Worm (Caenorhabditis elegans): ENCODE measurements around the gene T13B5.9.

T13B5.9 gene

ce11 chrII:1138618-1139017 lies 34.3 kb upstream of the T13B5.9 start (continued):
- TF ChIP-seq R02D3.7 (tag; optimal IDR thresholded peaks at IDR 0.05) (no peak), skn-1 (tag; optimal IDR thresholded peaks at IDR 0.05) (no peak), hlh-30 (tag; optimal IDR thresholded peaks at IDR 0.05; ENCODE audit: insufficient read depth) (no peak), dmd-6 (GFP tag; IDR thresholded peaks at IDR 0.05) (peak; percentile 51; the same call in 1 of the 2 replicates), rbr-2 (tag; optimal IDR thresholded peaks at IDR 0.05) (no peak), madf-5 (GFP tag; IDR thresholded peaks at IDR 0.05) (no peak), nhr-10 (tag; optimal IDR thresholded peaks at IDR 0.05) (no peak), lin-13 (GFP tag; optimal IDR thresholded peaks at IDR 0.05) (no peak), hlh-11 (tag; optimal IDR thresholded peaks at IDR 0.05) (peak; percentile 29), F37D6.2 (tag; optimal IDR thresholded peaks at IDR 0.05) (no peak), tra-1 (GFP tag; IDR thresholded peaks at IDR 0.05) (0 out of 2 replicates have a peak, but pooled peaks have one; percentile 11), mxl-3 (GFP tag; optimal IDR thresholded peaks at IDR 0.05) (no peak), aha-1 (tag) (peak; percentile 37), dmd-8 (GFP tag; IDR thresholded peaks at IDR 0.05) (no peak), ama-1 (optimal IDR thresholded peaks at IDR 0.05) (no peak), nhr-102 (tag; optimal IDR thresholded peaks at IDR 0.05) (no peak), ceh-20 (GFP tag; IDR thresholded peaks at IDR 0.05) (no peak), mdt-29 (GFP tag; IDR thresholded peaks at IDR 0.05) (no peak), lim-7 (GFP tag; IDR thresholded peaks at IDR 0.05) (no peak), ZK337.2 (GFP tag; IDR thresholded peaks at IDR 0.05) (no peak), saeg-2 (GFP tag; IDR thresholded peaks at IDR 0.05) (no peak), arid-1 (GFP tag; conservative IDR thresholded peaks at IDR 0.05) (no peak), ces-1 (GFP tag; optimal IDR thresholded peaks at IDR 0.05) (no peak), sdz-12 (GFP tag; optimal IDR thresholded peaks at IDR 0.05) (no peak), pqm-1 (tag; optimal IDR thresholded peaks at IDR 0.05) (peak; percentile 62), jun-1 (tag; optimal IDR thresholded peaks at IDR 0.05) (no peak), set-16 (GFP tag; IDR thresholded peaks at IDR 0.05) (no peak), T26A8.4 (GFP tag; IDR thresholded peaks at IDR 0.05) (no peak), lin-1 (GFP tag; IDR thresholded peaks at IDR 0.05) (no peak), ceh-82 (tag; optimal IDR thresholded peaks at IDR 0.05) (no peak), unc-130 (GFP tag; optimal IDR thresholded peaks at IDR 0.05) (no peak), dpl-1 (GFP tag; optimal IDR thresholded peaks at IDR 0.05) (no peak), nhr-76 (tag; optimal IDR thresholded peaks at IDR 0.05) (no peak), zfp-2 (tag; optimal IDR thresholded peaks at IDR 0.05) (no peak), ceh-44 (GFP tag; IDR thresholded peaks at IDR 0.05) (no peak), mep-1 (tag; optimal IDR thresholded peaks at IDR 0.05) (no peak), zip-11 (GFP tag; IDR thresholded peaks at IDR 0.05) (no peak), zip-2 (tag; optimal IDR thresholded peaks at IDR 0.05) (no peak), D1046.2 (GFP tag; IDR thresholded peaks at IDR 0.05) (no peak), duxl-1 (tag; optimal IDR thresholded peaks at IDR 0.05; ENCODE audit: poor library complexity) (no peak), nhr-237 (tag; optimal IDR thresholded peaks at IDR 0.05) (no peak), ztf-11 (tag; optimal IDR thresholded peaks at IDR 0.05) (no peak), vab-7 (GFP tag; IDR thresholded peaks at IDR 0.05) (no peak), Y5F2A.4 (GFP tag; optimal IDR thresholded peaks at IDR 0.05) (no peak), spr-3 (GFP tag; optimal IDR thresholded peaks at IDR 0.05) (no peak), zfp-3 (GFP tag; conservative IDR thresholded peaks at IDR 0.05) (no peak), daf-19 (GFP tag; conservative IDR thresholded peaks at IDR 0.05) (no peak), egl-27 (tag; optimal IDR thresholded peaks at IDR 0.05) (no peak), cey-2 (tag; optimal IDR thresholded peaks at IDR 0.05; ENCODE audit: borderline replicate concordance, insufficient read depth) (no peak), daf-12 (tag; optimal IDR thresholded peaks at IDR 0.05) (no peak), tag-97 (GFP tag; IDR thresholded peaks at IDR 0.05) (no peak), egl-43 (GFP tag; IDR thresholded peaks at IDR 0.05) (no peak), mes-2 (tag; optimal IDR thresholded peaks at IDR 0.05; ENCODE audit: poor library complexity, severe bottlenecking) (peak; percentile 19)
